Fruit fly (Drosophila melanogaster) whole organism: ENCODE data around the gene ETHR.

Experiments
- CG8478 ChIP-seq: fragments of >200 bp; optimal IDR thresholded peaks from 2 replicates; lab custom pipeline; 2018; ENCODE audit warnings: inconsistent platforms
- Dll ChIP-seq: fragments of >200 bp; optimal IDR thresholded peaks from 2 replicates; lab custom pipeline; 2017
- pan ChIP-seq: fragments of >200 bp; optimal IDR thresholded peaks from 2 replicates; lab custom pipeline; 2017
- psq ChIP-seq: fragments of >200 bp; optimal IDR thresholded peaks from 2 replicates; lab custom pipeline; 2017

dm6 chr3R:21295695-21296037, 48.9 kb downstream of the ETHR start:
- TF ChIP-seq Dll (lab: Kevin White, UChicago) (no peak), CG8478 (lab: Kevin White, UChicago) (no peak), psq (no peak), pan (no peak)
